Fruit fly (Drosophila melanogaster) whole organism, wandering third instar larva: ENCODE measurements around the gene Rhau.

Source experiments
- Abd-B ChIP-seq: fragments of >200 bp; optimal IDR thresholded peaks from 2 replicates; lab custom pipeline; 2017; ENCODE audit warnings: missing biosample characterization, missing genetic modification characterization
- CG32264 ChIP-seq: fragments of 200-800 bp; sonication (Bioruptor generic); optimal IDR thresholded peaks from 2 replicates; lab custom pipeline; 2016; ENCODE audit warnings: missing biosample characterization, missing genetic modification characterization
- CG9705 ChIP-seq: fragments of 200-800 bp; sonication (Bioruptor generic); optimal IDR thresholded peaks from 2 replicates; lab custom pipeline; 2018; ENCODE audit warnings: missing biosample characterization, mild to moderate bottlenecking, missing genetic modification characterization
- CrebA ChIP-seq: fragments of 200-800 bp; sonication (Bioruptor generic); optimal IDR thresholded peaks from 2 replicates; lab custom pipeline; 2016; ENCODE audit warnings: missing biosample characterization, mild to moderate bottlenecking, missing genetic modification characterization, borderline replicate concordance
- Dfd ChIP-seq: fragments of >200 bp; optimal IDR thresholded peaks from 2 replicates; lab custom pipeline; 2017; ENCODE audit warnings: missing biosample characterization, missing genetic modification characterization
- Dif ChIP-seq: fragments of 200-275, 200-300 bp; sonication (Bioruptor generic); optimal IDR thresholded peaks from 2 replicates; lab custom pipeline; 2018; ENCODE audit warnings: missing biosample characterization, missing genetic modification characterization; ENCODE audit not compliant: partially characterized antibody
- GATAd ChIP-seq: sonication (Bioruptor generic); optimal IDR thresholded peaks from 2 replicates; lab custom pipeline; 2016; ENCODE audit warnings: missing biosample characterization, missing genetic modification characterization
- HLH106 ChIP-seq: fragments of 200-800 bp; optimal IDR thresholded peaks from 3 replicates; lab custom pipeline; 2019; ENCODE audit warnings: missing biosample characterization, mild to moderate bottlenecking, missing genetic modification characterization, moderate library complexity
- Hnf4 ChIP-seq: fragments of 200-800 bp; sonication (Bioruptor generic); optimal IDR thresholded peaks from 2 replicates; lab custom pipeline; 2016; ENCODE audit warnings: missing biosample characterization, mild to moderate bottlenecking, missing genetic modification characterization
- Hr78 ChIP-seq: fragments of >200 bp; optimal IDR thresholded peaks from 2 replicates; lab custom pipeline; 2017; ENCODE audit warnings: missing biosample characterization, missing genetic modification characterization
- Hr83 ChIP-seq: fragments of 200-300 bp; sonication (Bioruptor generic); optimal IDR thresholded peaks from 2 replicates; lab custom pipeline; 2016; ENCODE audit warnings: missing biosample characterization, mild to moderate bottlenecking, missing genetic modification characterization, moderate library complexity; ENCODE audit not compliant: poor library complexity, severe bottlenecking
- Jra ChIP-seq: sonication (Bioruptor generic); optimal IDR thresholded peaks from 2 replicates; lab custom pipeline; 2016; ENCODE audit warnings: missing biosample characterization, missing genetic modification characterization
- Mio ChIP-seq: sonication (Bioruptor generic); optimal IDR thresholded peaks from 2 replicates; lab custom pipeline; 2016; ENCODE audit warnings: missing biosample characterization, missing genetic modification characterization
- Myc ChIP-seq: fragments of >200 bp; optimal IDR thresholded peaks from 2 replicates; lab custom pipeline; 2017
- N ChIP-seq: fragments of >200 bp; optimal IDR thresholded peaks from 2 replicates; lab custom pipeline; 2018; ENCODE audit warnings: missing biosample characterization, missing external identifiers, missing genetic modification characterization
- OdsH ChIP-seq: fragments of 200-800 bp; sonication (Bioruptor generic); optimal IDR thresholded peaks from 2 replicates; lab custom pipeline; 2016; ENCODE audit warnings: missing biosample characterization, mild to moderate bottlenecking, missing genetic modification characterization
- Rel ChIP-seq, 2 experiments: fragments of 200-800 bp; sonication (Bioruptor generic) in 1 of 2; optimal IDR thresholded peaks; 2 replicates in 1 of 2; 3 replicates in 1 of 2; lab custom pipeline; 2016 to 2019; ENCODE audit warnings: mild to moderate bottlenecking in 2 of 2, missing biosample characterization in 2 of 2, missing genetic modification characterization in 2 of 2, moderate library complexity in 1 of 2
- Sp1 ChIP-seq: fragments of 200-800 bp; sonication (Bioruptor generic); optimal IDR thresholded peaks from 3 replicates; lab custom pipeline; 2019; ENCODE audit warnings: missing biosample characterization, mild to moderate bottlenecking, missing genetic modification characterization, moderate library complexity
- Vsx2 ChIP-seq: fragments of 200-300, 225-300 bp; sonication (Bioruptor generic); optimal IDR thresholded peaks from 2 replicates; lab custom pipeline; 2018; ENCODE audit warnings: missing biosample characterization, missing genetic modification characterization; ENCODE audit not compliant: partially characterized antibody
- br ChIP-seq: fragments of 200-800 bp; sonication (Bioruptor generic); optimal IDR thresholded peaks from 2 replicates; lab custom pipeline; 2016; ENCODE audit warnings: missing biosample characterization, missing genetic modification characterization
- brk ChIP-seq: fragments of 200-800 bp; sonication (Bioruptor generic); optimal IDR thresholded peaks from 2 replicates; lab custom pipeline; 2016; ENCODE audit warnings: missing biosample characterization, mild to moderate bottlenecking, missing genetic modification characterization
- dl ChIP-seq, 2 experiments: fragments of 175-275, 200-275 bp in 1 of 2; fragments of 200-275 bp in 1 of 2; sonication (Bioruptor generic); optimal IDR thresholded peaks; lab custom pipeline; 2018; ENCODE audit warnings: mild to moderate bottlenecking in 2 of 2, missing biosample characterization in 2 of 2, missing genetic modification characterization in 2 of 2, moderate library complexity in 2 of 2; ENCODE audit not compliant: partially characterized antibody in 2 of 2, insufficient read depth in 1 of 2
- dmrt93B ChIP-seq: fragments of 200-800 bp; sonication (Bioruptor generic); optimal IDR thresholded peaks from 2 replicates; lab custom pipeline; 2018; ENCODE audit warnings: missing biosample characterization, mild to moderate bottlenecking, missing genetic modification characterization
- dsf ChIP-seq: sonication (Bioruptor generic); optimal IDR thresholded peaks from 2 replicates; lab custom pipeline; 2016; ENCODE audit warnings: missing biosample characterization, missing genetic modification characterization, borderline replicate concordance
- ey ChIP-seq: fragments of 200-800 bp; sonication (Bioruptor generic); optimal IDR thresholded peaks from 2 replicates; lab custom pipeline; 2016; ENCODE audit warnings: missing biosample characterization, missing genetic modification characterization
- foxo ChIP-seq, 2 experiments: fragments of 200-800 bp; sonication (Bioruptor generic); optimal IDR thresholded peaks; 2 replicates in 1 of 2; 3 replicates in 1 of 2; lab custom pipeline; 2016 to 2017; ENCODE audit warnings: missing biosample characterization in 2 of 2, missing genetic modification characterization in 2 of 2
- fru ChIP-seq: fragments of 200-800 bp; sonication (Bioruptor generic); optimal IDR thresholded peaks from 3 replicates; lab custom pipeline; 2016; ENCODE audit warnings: missing biosample characterization, mild to moderate bottlenecking, missing genetic modification characterization
- h ChIP-seq: fragments of 200-800 bp; sonication (Bioruptor generic); optimal IDR thresholded peaks from 3 replicates; lab custom pipeline; 2016; ENCODE audit warnings: missing biosample characterization, mild to moderate bottlenecking, missing genetic modification characterization
- jim ChIP-seq: fragments of 175-275, 200-325 bp; sonication (Bioruptor generic); optimal IDR thresholded peaks from 2 replicates; lab custom pipeline; 2016; ENCODE audit warnings: missing biosample characterization, mild to moderate bottlenecking, missing genetic modification characterization
- lola ChIP-seq: fragments of >200 bp; optimal IDR thresholded peaks from 2 replicates; lab custom pipeline; 2017; ENCODE audit warnings: missing biosample characterization, missing genetic modification characterization
- pan ChIP-seq: fragments of >200 bp; optimal IDR thresholded peaks from 2 replicates; lab custom pipeline; 2017
- psq ChIP-seq: fragments of 200-800 bp; sonication (Bioruptor generic); optimal IDR thresholded peaks from 3 replicates; lab custom pipeline; 2017; ENCODE audit warnings: missing biosample characterization, mild to moderate bottlenecking, missing genetic modification characterization, moderate library complexity
- rgr ChIP-seq: fragments of 200-800 bp; sonication (Bioruptor generic); optimal IDR thresholded peaks from 3 replicates; lab custom pipeline; 2016; ENCODE audit warnings: missing biosample characterization, mild to moderate bottlenecking, missing genetic modification characterization
- sage ChIP-seq: fragments of 200-800 bp; sonication (Bioruptor generic); optimal IDR thresholded peaks from 2 replicates; lab custom pipeline; 2016; ENCODE audit warnings: missing biosample characterization, mild to moderate bottlenecking, missing genetic modification characterization
- sv ChIP-seq: fragments of 200-800 bp; sonication (Bioruptor generic); optimal IDR thresholded peaks from 3 replicates; lab custom pipeline; 2016; ENCODE audit warnings: missing biosample characterization, missing genetic modification characterization
- tai ChIP-seq: sonication (Bioruptor generic); optimal IDR thresholded peaks from 2 replicates; lab custom pipeline; 2016; ENCODE audit warnings: missing biosample characterization, missing genetic modification characterization
- usp ChIP-seq: fragments of >200 bp; optimal IDR thresholded peaks from 2 replicates; lab custom pipeline; 2017; ENCODE audit warnings: missing biosample characterization, missing genetic modification characterization
- woc ChIP-seq: sonication (Bioruptor generic); optimal IDR thresholded peaks from 2 replicates; lab custom pipeline; 2016; ENCODE audit warnings: missing biosample characterization, mild to moderate bottlenecking, missing genetic modification characterization

Rhau gene

DNA sequence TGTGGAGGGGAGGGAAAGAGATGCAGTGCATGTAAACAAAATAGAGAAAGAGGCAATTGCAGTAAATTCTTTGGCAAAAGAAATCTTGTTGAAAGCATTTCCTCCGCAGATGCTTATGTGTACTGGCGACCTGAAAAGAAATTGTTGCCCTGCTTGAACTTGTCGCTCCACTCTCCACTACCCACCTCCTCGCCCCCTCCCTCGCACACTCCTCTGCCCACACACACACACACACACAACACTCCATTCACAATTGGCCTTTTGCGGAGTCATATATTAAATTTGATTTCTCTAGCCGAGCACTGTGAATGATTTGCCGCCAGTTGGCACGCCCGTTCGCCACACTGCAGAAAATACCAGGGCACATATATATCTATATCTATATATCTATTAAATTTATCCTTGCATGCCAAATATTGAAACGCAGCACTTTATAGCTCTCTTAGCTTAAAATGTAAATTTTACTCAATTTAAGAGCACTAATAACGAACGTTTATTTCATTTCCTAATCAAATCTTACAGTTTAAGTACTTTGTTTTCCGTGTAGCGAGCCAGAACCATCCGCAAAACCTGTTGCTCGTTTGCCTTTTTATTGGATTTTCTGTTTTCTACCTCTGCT is 1.2 kb upstream of the Rhau start (continued):
- no peak for TF ChIP-seq Dif
- TF ChIP-seq Vsx2 (GFP tag; lab: Kevin White, UChicago), result no peak
- TF ChIP-seq woc (GFP tag; lab: Kevin White, UChicago), result peak; percentile 34
- TF ChIP-seq tai (GFP tag; lab: Kevin White, UChicago), result no peak
- TF ChIP-seq CG32264 (GFP tag; lab: Kevin White, UChicago), result peak; percentile 38

dm6 chr2L:20758188-20758846 is 532 bp upstream of the Rhau start:
- TF ChIP-seq h (peak; percentile 6), Mio (GFP tag; lab: Kevin White, UChicago) (no peak), OdsH (GFP tag; lab: Kevin White, UChicago) (no peak), CG32264 (GFP tag; lab: Kevin White, UChicago) (no peak), Sp1 (GFP tag; lab: Kevin White, UChicago) (peak; percentile 13), br (peak; percentile 6), Hr83 (no peak), Vsx2 (GFP tag; lab: Kevin White, UChicago) (no peak), Hnf4 (GFP tag; lab: Kevin White, UChicago) (no peak), rgr (peak; percentile 21), CrebA (GFP tag; lab: Kevin White, UChicago) (no peak), Hr78 (no peak), usp (GFP tag; lab: Kevin White, UChicago) (no peak), GATAd (GFP tag; lab: Kevin White, UChicago) (no peak), jim (GFP tag; lab: Kevin White, UChicago) (peak; percentile 58)

- TF ChIP-seq Jra (GFP tag; lab: Kevin White, UChicago) (peak; percentile 21), N (GFP tag; lab: Kevin White, UChicago) (no peak), dsf (GFP tag; lab: Kevin White, UChicago) (no peak), sage (no peak), br (peak; percentile 73), woc (GFP tag; lab: Kevin White, UChicago) (no peak), jim (GFP tag; lab: Kevin White, UChicago) (no peak), Hr83 (no peak), CrebA (GFP tag; lab: Kevin White, UChicago) (no peak), ey (peak; percentile 74), Mio (GFP tag; lab: Kevin White, UChicago) (no peak), Vsx2 (GFP tag; lab: Kevin White, UChicago) (no peak), foxo (GFP tag; optimal IDR thresholded peaks at IDR 0.05; lab: Kevin White, UChicago) (peak in 1 of 2 experiments; percentile 77), brk (GFP tag; lab: Kevin White, UChicago) (no peak), Hr78 (no peak), CG9705 (GFP tag; lab: Kevin White, UChicago) (peak; percentile 30), Abd-B (GFP tag; lab: Kevin White, UChicago) (no peak), usp (GFP tag; lab: Kevin White, UChicago) (no peak), Sp1 (GFP tag; lab: Kevin White, UChicago) (peak; percentile 55), h (peak; percentile 70), CG32264 (GFP tag; lab: Kevin White, UChicago) (no peak), lola (GFP tag; lab: Kevin White, UChicago) (no peak), fru (peak; percentile 73), Dif (no peak), tai (GFP tag; lab: Kevin White, UChicago) (no peak), Myc (lab: Kevin White, UChicago) (no peak), psq (peak; percentile 41), dmrt93B (GFP tag; lab: Kevin White, UChicago) (no peak), dl (GFP tag; optimal IDR thresholded peaks at IDR 0.05; lab: Kevin White, UChicago; ENCODE audit: insufficient read depth in 1 of 2, partially characterized antibody in 2 of 2) (no peak), Rel (GFP tag; optimal IDR thresholded peaks at IDR 0.05; lab: Kevin White, UChicago) (no peak), Rel (tag; optimal IDR thresholded peaks at IDR 0.05; lab: Kevin White, UChicago) (peak; percentile 75), rgr (peak; percentile 75), sv (GFP tag; lab: Kevin White, UChicago) (no peak), Dfd (GFP tag; lab: Kevin White, UChicago) (no peak), pan (no peak), Hnf4 (GFP tag; lab: Kevin White, UChicago) (peak; percentile 90), HLH106 (peak; percentile 66), OdsH (GFP tag; lab: Kevin White, UChicago) (peak; percentile 60), GATAd (GFP tag; lab: Kevin White, UChicago) (no peak)
- TF ChIP-seq, all 38 proteins: peak for 14
Measured at dm6 chr2L:20752160-20752559, 5.6 kb downstream of the Rhau start, which contains the start of the genes Amacr and Ns4. TSS of gene Amacr (minus strand) at chr2L:20752341. TSS of gene Ns4 (plus strand) at chr2L:20752476.
